Worm (Caenorhabditis elegans): ENCODE measurements around the gene F08G2.7.

ce11 chrII:13846018-13846417 is 5.1 kb upstream of the F08G2.7 start:
- no peak for TF ChIP-seq C08G9.2 (tag; optimal IDR thresholded peaks at IDR 0.05)
- no peak for TF ChIP-seq nhr-232 (tag; optimal IDR thresholded peaks at IDR 0.05)

All from whole organism, late embryonic.